Worm (Caenorhabditis elegans) whole organism, L4 larva: ENCODE data around the gene D1086.9.

Experiments
- cey-2 ChIP-seq: sonication (generic microtip); optimal IDR thresholded peaks from 3 replicates; lab custom pipeline; 2017; ENCODE audit warnings: missing genetic modification characterization, mild to moderate bottlenecking, missing compliant biosample characterization, antibody characterized with exemption, borderline replicate concordance; ENCODE audit not compliant: insufficient read depth
- hlh-30 ChIP-seq: sonication (generic microtip); optimal IDR thresholded peaks from 2 replicates; lab custom pipeline; 2017; ENCODE audit warnings: antibody characterized with exemption, mild to moderate bottlenecking, missing genetic modification characterization, missing compliant biosample characterization; ENCODE audit not compliant: insufficient read depth
- jun-1 ChIP-seq: fragments of 150-350 bp; optimal IDR thresholded peaks from 2 replicates; lab custom pipeline; 2014; ENCODE audit warnings: missing biosample characterization, missing genetic modification reagents, missing genetic modification characterization
- mep-1 ChIP-seq: fragments of 150-350 bp; sonication (generic microtip); optimal IDR thresholded peaks from 3 replicates; lab custom pipeline; 2014; ENCODE audit warnings: missing biosample characterization, missing genetic modification characterization
- nhr-28 ChIP-seq: fragments of 150-350 bp; optimal IDR thresholded peaks from 2 replicates; lab custom pipeline; 2014; ENCODE audit warnings: missing biosample characterization, missing genetic modification characterization
- pqm-1 ChIP-seq: sonication (generic microtip); optimal IDR thresholded peaks from 2 replicates; lab custom pipeline; 2017; ENCODE audit warnings: missing biosample characterization, missing genetic modification characterization

DNA sequence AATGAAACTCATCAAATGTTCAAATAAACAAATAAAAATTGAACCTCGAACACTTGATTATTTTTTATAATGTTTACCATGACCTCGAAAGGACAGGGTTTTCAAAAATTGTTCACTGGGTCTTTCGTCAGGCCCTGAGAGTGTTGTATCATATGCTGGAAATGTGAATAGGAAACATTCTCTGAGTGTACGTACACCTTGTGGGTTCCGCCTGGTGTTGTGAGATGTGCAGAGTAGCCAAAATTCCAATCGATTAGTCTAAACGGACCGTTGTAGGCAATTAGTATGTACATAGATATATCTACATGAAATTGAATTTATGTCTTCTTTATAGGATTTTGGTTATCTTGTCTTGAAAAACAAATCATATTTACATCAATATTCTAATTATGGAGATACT, 9.5 kb upstream of the D1086.9 start:
- TF ChIP-seq jun-1 (tag; lab: Kevin White, UChicago) (no peak), hlh-30 (tag; lab: Kevin White, UChicago) (no peak), mep-1 (tag; lab: Kevin White, UChicago) (no peak), cey-2 (no peak), pqm-1 (tag; lab: Kevin White, UChicago) (no peak), nhr-28 (tag; lab: Kevin White, UChicago) (no peak)
